Fruit fly (Drosophila melanogaster): Measurements from ENCODE around the gene bdwf.

The bdwf gene

dm6 chr3R:17002218-17003110 is 40.5 kb downstream of the bdwf start, which contains the start of the genes Sf3a1 and Irc (continued):
- TF ChIP-seq CG10543 (GFP tag; optimal IDR thresholded peaks at IDR 0.05) (peak; percentile 78), dm (GFP tag; optimal IDR thresholded peaks at IDR 0.05) (peak; percentile 44), Ada2b (GFP tag; IDR thresholded peaks at IDR 0.05) (no peak; the same call in 1 of the 2 replicates), croc (GFP tag; conservative IDR thresholded peaks at IDR 0.05) (no peak), wor (GFP tag; IDR thresholded peaks at IDR 0.05) (no peak), pan (optimal IDR thresholded peaks at IDR 0.05) (no peak), pan (GFP tag; optimal IDR thresholded peaks at IDR 0.05 in 1 of 2, IDR thresholded peaks at IDR 0.05 in 1 of 2) (no peak), CG1832 (GFP tag; optimal IDR thresholded peaks at IDR 0.05) (no peak), CG3847 (GFP tag; IDR thresholded peaks at IDR 0.05) (peak; percentile 51; the same call in 1 of the 2 replicates), luna (GFP tag; optimal IDR thresholded peaks at IDR 0.05) (no peak), Myb (GFP tag; optimal IDR thresholded peaks at IDR 0.05) (peak; percentile 41), CG3407 (GFP tag; optimal IDR thresholded peaks at IDR 0.05) (no peak), CG14667 (GFP tag; IDR thresholded peaks at IDR 0.05) (no peak), disco-r (GFP tag; optimal IDR thresholded peaks at IDR 0.05) (no peak), Hmx (GFP tag; optimal IDR thresholded peaks at IDR 0.05) (no peak), CG6683 (GFP tag; optimal IDR thresholded peaks at IDR 0.05) (no peak), dati (GFP tag; IDR thresholded peaks at IDR 0.05) (no peak), CG3163 (GFP tag; optimal IDR thresholded peaks at IDR 0.05) (no peak), CG3281 (GFP tag; optimal IDR thresholded peaks at IDR 0.05) (no peak), CG13894 (tag; optimal IDR thresholded peaks at IDR 0.05) (peak; percentile 42), CG7786 (GFP tag; optimal IDR thresholded peaks at IDR 0.05) (no peak), dan (GFP tag; IDR thresholded peaks at IDR 0.05) (no peak), CG14710 (tag; optimal IDR thresholded peaks at IDR 0.05) (peak; percentile 52), CG5245 (GFP tag; optimal IDR thresholded peaks at IDR 0.05) (no peak), CG1024 (GFP tag; IDR thresholded peaks at IDR 0.05) (no peak), CG2875 (GFP tag; optimal IDR thresholded peaks at IDR 0.05) (no peak), seq (GFP tag; IDR thresholded peaks at IDR 0.05) (no peak), usp (GFP tag; optimal IDR thresholded peaks at IDR 0.05) (no peak), CG12659 (GFP tag; optimal IDR thresholded peaks at IDR 0.05) (peak; percentile 59), CG11085 (GFP tag; IDR thresholded peaks at IDR 0.05) (no peak), vnd (GFP tag; IDR thresholded peaks at IDR 0.05; ENCODE audit: partially characterized antibody) (peak; percentile 94), CG7745 (tag; optimal IDR thresholded peaks at IDR 0.05) (no peak), CG34376 (GFP tag; optimal IDR thresholded peaks at IDR 0.05) (peak; percentile 91), CG18599 (GFP tag; optimal IDR thresholded peaks at IDR 0.05) (no peak), ci (GFP tag; IDR thresholded peaks at IDR 0.05) (peak; percentile 14; the same call in 1 of the 3 replicates), klu (GFP tag; IDR thresholded peaks at IDR 0.05) (no peak), Optix (GFP tag; IDR thresholded peaks at IDR 0.05) (no peak), CG7963 (GFP tag; IDR thresholded peaks at IDR 0.05; ENCODE audit: partially characterized antibody) (peak; percentile 90), mld (GFP tag; IDR thresholded peaks at IDR 0.05; ENCODE audit: partially characterized antibody) (peak; percentile 91), unpg (GFP tag; optimal IDR thresholded peaks at IDR 0.05) (peak; percentile 14), cg (GFP tag; optimal IDR thresholded peaks at IDR 0.05) (peak; percentile 18), zf30C (GFP tag; optimal IDR thresholded peaks at IDR 0.05) (no peak), CG7372 (GFP tag; IDR thresholded peaks at IDR 0.05) (no peak), Sry-β (GFP tag; optimal IDR thresholded peaks at IDR 0.05) (peak; percentile 21), jigr1 (GFP tag; IDR thresholded peaks at IDR 0.05) (no peak), psq (GFP tag; optimal IDR thresholded peaks at IDR 0.05) (no peak), CG14014 (GFP tag; IDR thresholded peaks at IDR 0.05) (no peak), Dll (GFP tag; IDR thresholded peaks at IDR 0.05; ENCODE audit: partially characterized antibody) (peak; percentile 96), emc (GFP tag; optimal IDR thresholded peaks at IDR 0.05) (no peak), jumu (GFP tag; optimal IDR thresholded peaks at IDR 0.05) (peak; percentile 46)
